Worm (Caenorhabditis elegans) whole organism, early embryonic: ENCODE data around the gene T01B7.5.

ENCODE experiments used
- B0310.2 ChIP-seq: sonication (generic microtip); optimal IDR thresholded peaks from 2 replicates; lab custom pipeline; 2016; ENCODE audit warnings: mild to moderate bottlenecking, missing genetic modification characterization, missing compliant biosample characterization
- F13C5.2 ChIP-seq: sonication (generic microtip); optimal IDR thresholded peaks from 2 replicates; lab custom pipeline; 2017; ENCODE audit warnings: mild to moderate bottlenecking, missing genetic modification characterization, inconsistent platforms, missing compliant biosample characterization
- aly-1 ChIP-seq: sonication (generic microtip); optimal IDR thresholded peaks from 2 replicates; lab custom pipeline; 2016; ENCODE audit warnings: missing genetic modification characterization, missing compliant biosample characterization
- ama-1 ChIP-seq: fragments of 150-350 bp; optimal IDR thresholded peaks from 2 replicates; lab custom pipeline; 2014
- ceh-13 ChIP-seq: fragments of 200-800 bp; sonication (Bioruptor generic); optimal IDR thresholded peaks from 2 replicates; lab custom pipeline; 2018; ENCODE audit warnings: mild to moderate bottlenecking, missing genetic modification characterization, missing compliant biosample characterization
- ceh-36 ChIP-seq: sonication (generic microtip); optimal IDR thresholded peaks from 2 replicates; lab custom pipeline; 2016; ENCODE audit warnings: missing genetic modification characterization, inconsistent platforms, missing compliant biosample characterization
- ets-7 ChIP-seq: sonication (generic microtip); optimal IDR thresholded peaks from 2 replicates; lab custom pipeline; 2016; ENCODE audit warnings: missing genotype, missing genetic modification characterization, missing compliant biosample characterization
- flt-1 ChIP-seq: fragments of 200-800 bp; sonication (Bioruptor generic); IDR thresholded peaks from 2 replicates; pipeline ENCODE4 v1.3.6; 2022; ENCODE audit warnings: missing genetic modification characterization, missing compliant biosample characterization
- hmbx-1 ChIP-seq: sonication (generic microtip); optimal IDR thresholded peaks from 2 replicates; lab custom pipeline; 2016; ENCODE audit warnings: mild to moderate bottlenecking, missing genetic modification characterization, missing compliant biosample characterization
- hmg-4 ChIP-seq: fragments of 200-800 bp; sonication (Bioruptor generic); optimal IDR thresholded peaks from 2 replicates; lab custom pipeline; 2018; ENCODE audit warnings: mild to moderate bottlenecking, missing genetic modification characterization, missing compliant biosample characterization
- hnd-1 ChIP-seq: sonication (generic microtip); optimal IDR thresholded peaks from 2 replicates; lab custom pipeline; 2016; ENCODE audit warnings: missing genetic modification characterization, missing compliant biosample characterization
- pes-1 ChIP-seq: fragments of 200-800 bp; sonication (Bioruptor generic); IDR thresholded peaks from 2 replicates; pipeline ENCODE4 v1.3.6; 2022; ENCODE audit warnings: missing genetic modification reagents, missing genetic modification characterization, missing compliant biosample characterization
- scrt-1 ChIP-seq: fragments of 200-800 bp; sonication (Bioruptor generic); IDR thresholded peaks from 2 replicates; pipeline ENCODE4 v1.3.6; 2022; ENCODE audit warnings: missing genetic modification characterization, missing compliant biosample characterization
- sea-1 ChIP-seq: fragments of 200-800 bp; sonication (Bioruptor generic); conservative IDR thresholded peaks from 2 replicates; pipeline ENCODE4 v1.3.6; 2022; ENCODE audit warnings: missing genetic modification characterization, missing compliant biosample characterization
- tbx-11 ChIP-seq: fragments of 200-800 bp; sonication (Bioruptor generic); IDR thresholded peaks from 2 replicates; pipeline ENCODE4 v1.3.6; 2022; ENCODE audit warnings: missing genetic modification characterization, missing compliant biosample characterization
- tbx-37 ChIP-seq: fragments of 200-800 bp; sonication (Bioruptor generic); conservative IDR thresholded peaks from 2 replicates; pipeline ENCODE4 v1.3.6; 2022; ENCODE audit warnings: missing genetic modification reagents, missing genetic modification characterization, missing compliant biosample characterization
- tra-4 ChIP-seq: sonication (generic microtip); optimal IDR thresholded peaks from 2 replicates; lab custom pipeline; 2017; ENCODE audit warnings: missing genetic modification characterization, missing compliant biosample characterization

The T01B7.5 gene

DNA sequence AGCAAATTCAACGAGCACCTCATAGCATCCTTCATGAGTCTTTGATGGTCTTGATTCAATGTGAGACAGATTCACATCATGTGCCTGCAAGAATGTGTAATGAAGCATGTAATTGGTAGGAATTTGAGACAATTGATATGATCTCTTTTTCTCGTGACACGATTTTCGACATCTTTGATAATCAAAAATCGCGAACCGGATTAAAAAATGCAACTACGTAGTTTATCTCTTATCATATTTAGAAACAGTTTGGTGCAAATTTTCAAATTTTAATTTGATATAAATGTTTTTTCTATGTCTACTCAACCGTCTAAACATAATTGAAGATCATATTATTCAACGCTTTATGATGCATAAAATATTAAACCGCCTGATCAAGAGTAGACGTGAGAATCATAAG is 47.7 kb downstream of the T01B7.5 start:
- no peak for TF ChIP-seq F13C5.2 (tag; lab: Kevin White, UChicago)

DNA sequence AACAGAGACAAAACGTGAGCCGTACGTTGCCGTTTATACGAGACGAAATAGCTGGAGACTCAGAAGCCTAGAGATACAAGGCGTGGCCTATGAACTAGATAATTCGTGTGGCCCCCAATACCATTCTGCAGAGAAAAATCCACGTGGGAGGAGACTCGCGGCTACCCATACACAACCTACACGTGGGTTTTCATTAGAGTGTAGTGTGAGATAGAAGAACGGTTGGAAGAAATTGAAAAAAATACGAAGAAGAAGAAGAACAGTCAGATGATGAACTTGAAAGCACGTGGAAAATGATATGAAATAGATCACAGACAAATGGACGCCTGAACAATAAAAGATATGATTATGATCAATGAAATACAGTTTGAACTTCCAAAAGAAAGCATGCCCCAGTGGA is 48.5 kb downstream of the T01B7.5 start:
- no peak for TF ChIP-seq hmg-4 (GFP tag; lab: Kevin White, UChicago)
- TF ChIP-seq F13C5.2 (tag; lab: Kevin White, UChicago): no peak
- no peak for TF ChIP-seq tbx-37 (GFP tag; lab: Robert Waterston, UW)
- TF ChIP-seq sea-1: no peak
- TF ChIP-seq tra-4 (tag; lab: Kevin White, UChicago): no peak
- no peak for TF ChIP-seq B0310.2 (tag; lab: Kevin White, UChicago)
- no peak for TF ChIP-seq ceh-36 (tag; lab: Kevin White, UChicago)
- no peak for TF ChIP-seq tbx-11 (GFP tag; lab: Robert Waterston, UW)
- no peak for TF ChIP-seq hnd-1 (tag; lab: Kevin White, UChicago)
- TF ChIP-seq ama-1: no peak
- TF ChIP-seq scrt-1 (GFP tag; lab: Robert Waterston, UW): no peak
- TF ChIP-seq ceh-13 (GFP tag; lab: Kevin White, UChicago): no peak
- no peak for TF ChIP-seq pes-1 (GFP tag; lab: Robert Waterston, UW)
- TF ChIP-seq flt-1: no peak

DNA sequence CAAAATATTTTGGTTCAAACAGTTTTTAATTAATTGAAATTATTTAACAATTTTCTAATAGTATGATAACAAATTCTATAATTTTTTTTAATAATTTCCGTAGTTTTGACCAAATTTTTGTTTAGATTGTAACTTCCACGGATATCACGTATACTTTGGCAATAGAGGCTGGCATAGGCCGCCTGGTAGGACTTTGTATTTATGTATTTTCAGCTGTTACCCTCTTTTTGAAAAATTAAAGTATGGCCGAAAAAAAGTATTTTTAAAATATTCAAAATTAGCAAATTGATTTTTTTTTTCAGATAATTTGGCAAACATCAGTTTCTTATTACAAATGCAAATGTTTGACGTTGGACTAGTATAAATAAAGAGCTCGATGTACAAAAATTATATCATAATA is 49.8 kb downstream of the T01B7.5 start, which contains the start of the genes nsph-1.1 and K08F8.15:
Gene nsph-1.1 (plus strand): TSS at position 301 of the 400 bp plus-strand sequence.
Gene K08F8.15 (plus strand): TSS at position 335 of the 400 bp plus-strand sequence.
- no peak for TF ChIP-seq ceh-36 (tag; lab: Kevin White, UChicago)
- no peak for TF ChIP-seq ceh-13 (GFP tag; lab: Kevin White, UChicago)
- TF ChIP-seq sea-1: no peak
- TF ChIP-seq hnd-1 (tag; lab: Kevin White, UChicago): no peak
- no peak for TF ChIP-seq hmbx-1 (tag; lab: Kevin White, UChicago)
- TF ChIP-seq tbx-11 (GFP tag; lab: Robert Waterston, UW): no peak
- TF ChIP-seq ets-7 (tag; lab: Kevin White, UChicago): no peak
- TF ChIP-seq tbx-37 (GFP tag; lab: Robert Waterston, UW): no peak
- no peak for TF ChIP-seq F13C5.2 (tag; lab: Kevin White, UChicago)
- TF ChIP-seq aly-1 (tag; lab: Kevin White, UChicago): no peak
- no peak for TF ChIP-seq B0310.2 (tag; lab: Kevin White, UChicago)
- TF ChIP-seq flt-1: no peak
- no peak for TF ChIP-seq scrt-1 (GFP tag; lab: Robert Waterston, UW)
- no peak for TF ChIP-seq ama-1
- TF ChIP-seq hmg-4 (GFP tag; lab: Kevin White, UChicago): no peak
- no peak for TF ChIP-seq tra-4 (tag; lab: Kevin White, UChicago)
- no peak for TF ChIP-seq pes-1 (GFP tag; lab: Robert Waterston, UW)

- TF ChIP-seq ama-1 (no peak), sea-1 (no peak), B0310.2 (tag; lab: Kevin White, UChicago) (no peak), ceh-36 (tag; lab: Kevin White, UChicago) (no peak), scrt-1 (GFP tag; lab: Robert Waterston, UW) (no peak), ets-7 (tag; lab: Kevin White, UChicago) (no peak), hmbx-1 (tag; lab: Kevin White, UChicago) (no peak), hmg-4 (GFP tag; lab: Kevin White, UChicago) (no peak), aly-1 (tag; lab: Kevin White, UChicago) (no peak)
Observed at ce11 chrII:8766897-8767296, 50.3 kb downstream of the T01B7.5 start, which contains the start of gene pah-1. Gene pah-1 (minus strand): TSS chrII:8766997.

DNA sequence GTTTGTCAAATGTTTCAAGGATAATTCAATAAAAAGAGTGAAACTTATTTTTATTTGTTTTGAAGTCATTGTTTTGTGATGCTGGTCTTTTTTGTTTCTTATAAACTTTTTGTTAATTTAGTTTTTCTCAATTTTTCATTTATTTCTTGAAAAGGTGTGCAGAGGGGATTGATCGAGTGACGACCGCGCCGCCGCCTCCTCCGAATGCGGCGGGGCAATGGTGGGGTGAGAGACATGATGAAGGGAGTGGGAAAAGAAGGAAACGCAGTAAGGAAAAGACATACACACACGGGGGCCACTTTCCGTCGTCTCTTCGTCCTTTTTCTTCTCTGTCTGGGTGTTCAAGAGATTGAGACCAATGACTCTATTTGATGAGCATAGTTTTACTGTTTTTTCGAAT is 52.7 kb downstream of the T01B7.5 start:
- TF ChIP-seq scrt-1 (GFP tag; lab: Robert Waterston, UW): no peak
- TF ChIP-seq tra-4 (tag; lab: Kevin White, UChicago): no peak
- peak; percentile 69 for TF ChIP-seq hmg-4 (GFP tag; lab: Kevin White, UChicago)
- no peak for TF ChIP-seq pes-1 (GFP tag; lab: Robert Waterston, UW)
- peak; percentile 53 for TF ChIP-seq F13C5.2 (tag; lab: Kevin White, UChicago)

DNA sequence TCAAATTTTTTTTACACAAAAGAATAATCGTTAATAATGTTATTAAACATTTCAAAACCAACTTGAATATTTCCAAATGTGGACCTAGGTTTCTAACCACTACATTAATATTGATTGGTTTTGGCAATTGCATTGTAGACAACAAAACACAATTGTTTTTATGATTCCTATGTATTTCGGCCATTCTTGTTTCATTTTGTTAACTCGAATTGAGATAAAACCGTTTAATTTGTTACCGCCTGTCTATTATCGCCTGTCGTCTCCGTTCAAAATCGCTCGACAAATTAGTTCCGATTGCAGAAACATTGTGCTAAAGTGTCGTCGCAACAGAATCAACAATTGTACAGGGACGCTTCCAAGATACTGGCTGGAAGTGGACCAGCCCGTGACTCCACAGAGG is 54.0 kb downstream of the T01B7.5 start, which contains the start of gene let-19:
Gene let-19 (plus strand): TSS at position 301 of the 400 bp plus-strand sequence.
- no peak for TF ChIP-seq tbx-11 (GFP tag; lab: Robert Waterston, UW)
- no peak for TF ChIP-seq scrt-1 (GFP tag; lab: Robert Waterston, UW)
- TF ChIP-seq F13C5.2 (tag; lab: Kevin White, UChicago): no peak
- no peak for TF ChIP-seq hmg-4 (GFP tag; lab: Kevin White, UChicago)
- TF ChIP-seq sea-1: no peak
- no peak for TF ChIP-seq tbx-37 (GFP tag; lab: Robert Waterston, UW)
